Fruit fly (Drosophila melanogaster) whole organism, prepupa: ENCODE data around the gene Adat1.

Experiments
- Blimp-1 ChIP-seq: fragments of 200-800 bp; sonication (Bioruptor generic); optimal IDR thresholded peaks from 3 replicates; lab custom pipeline; 2017; ENCODE audit warnings: missing biosample characterization, missing genetic modification characterization, mild to moderate bottlenecking, moderate library complexity, missing genetic modification reagents
- CG8319 ChIP-seq: fragments of 200-800 bp; sonication (Bioruptor generic); optimal IDR thresholded peaks from 3 replicates; lab custom pipeline; 2016; ENCODE audit warnings: missing biosample characterization, missing genetic modification characterization
- Eip93F ChIP-seq: fragments of 200-800 bp; sonication (Bioruptor generic); optimal IDR thresholded peaks from 2 replicates; lab custom pipeline; 2016; ENCODE audit warnings: missing biosample characterization, mild to moderate bottlenecking, missing genetic modification characterization
- Sox102F ChIP-seq: fragments of 200-800 bp; sonication (Bioruptor generic); optimal IDR thresholded peaks from 2 replicates; lab custom pipeline; 2016; ENCODE audit warnings: missing biosample characterization, mild to moderate bottlenecking, missing genetic modification characterization
- eg ChIP-seq: fragments of 200-800 bp; sonication (Bioruptor generic); IDR thresholded peaks from 3 replicates; pipeline ENCODE4 v1.3.6; 2022; ENCODE audit warnings: missing biosample characterization, missing genetic modification characterization

dm6 chr2L:13846239-13846802 lies 35.0 kb upstream of the Adat1 start, which contains the start of gene CG7916:
- no peak for TF ChIP-seq CG8319 (GFP tag; lab: Kevin White, UChicago)
- TF ChIP-seq eg = no peak
- no peak for TF ChIP-seq Eip93F (GFP tag; lab: Kevin White, UChicago)
- TF ChIP-seq Blimp-1 (GFP tag; lab: Kevin White, UChicago) = no peak
- TF ChIP-seq Sox102F (GFP tag; lab: Kevin White, UChicago) = no peak
